Worm (Caenorhabditis elegans) whole organism, late embryonic: ENCODE data around the gene F52G3.1.

Source experiments
- F13H6.1 ChIP-seq: sonication (generic microtip); optimal IDR thresholded peaks from 2 replicates; lab custom pipeline; 2016; ENCODE audit warnings: missing genetic modification characterization, missing compliant biosample characterization
- ahr-1 ChIP-seq: sonication (generic microtip); optimal IDR thresholded peaks from 2 replicates; lab custom pipeline; 2016; ENCODE audit warnings: missing genetic modification characterization, missing compliant biosample characterization
- dmd-4 ChIP-seq: sonication (generic microtip); optimal IDR thresholded peaks from 2 replicates; lab custom pipeline; 2016; ENCODE audit warnings: borderline replicate concordance, missing genetic modification characterization, missing compliant biosample characterization
- elt-2 ChIP-seq: sonication (generic microtip); optimal IDR thresholded peaks from 2 replicates; lab custom pipeline; 2016; ENCODE audit warnings: missing genetic modification reagents, missing genetic modification characterization, missing compliant biosample characterization
- odd-2 ChIP-seq: sonication (generic microtip); optimal IDR thresholded peaks from 2 replicates; lab custom pipeline; 2017; ENCODE audit warnings: antibody characterized with exemption, mild to moderate bottlenecking, missing genetic modification characterization, missing compliant biosample characterization

ce11 chrX:16963519-16963971 lies at the start of gene F52G3.1, which contains the start of gene F52G3.7:
- TF ChIP-seq odd-2 (tag; lab: Kevin White, UChicago) (no peak), F13H6.1 (tag; lab: Kevin White, UChicago) (no peak), elt-2 (tag; lab: Kevin White, UChicago) (peak; percentile 51), dmd-4 (tag; lab: Kevin White, UChicago) (no peak), ahr-1 (no peak)
